Worm (Caenorhabditis elegans) whole organism, mixed stage, embryonic: ENCODE measurements around the gene nspg-11.

Experiments
- M03D4.4 ChIP-seq: sonication (generic microtip); optimal IDR thresholded peaks from 2 replicates; lab custom pipeline; 2017; ENCODE audit warnings: mild to moderate bottlenecking, missing genetic modification characterization, missing compliant biosample characterization
- blmp-1 ChIP-seq: fragments of 150-350 bp; optimal IDR thresholded peaks from 2 replicates; lab custom pipeline; 2014; ENCODE audit warnings: missing biosample characterization, missing genetic modification characterization
- ces-1 ChIP-seq: fragments of 150-350 bp; optimal IDR thresholded peaks from 2 replicates; lab custom pipeline; 2014; ENCODE audit warnings: missing biosample characterization, missing genetic modification reagents, missing genetic modification characterization
- elt-1 ChIP-seq: sonication (generic microtip); optimal IDR thresholded peaks from 2 replicates; lab custom pipeline; 2017; ENCODE audit warnings: missing genetic modification characterization, mild to moderate bottlenecking, missing compliant biosample characterization, antibody characterized with exemption, moderate library complexity, borderline replicate concordance; ENCODE audit not compliant: insufficient read depth
- elt-3 ChIP-seq: fragments of 150-350 bp; optimal IDR thresholded peaks from 2 replicates; lab custom pipeline; 2014; ENCODE audit warnings: missing biosample characterization, missing genetic modification characterization
- ham-2 ChIP-seq: fragments of 200-800 bp; sonication (Bioruptor generic); optimal IDR thresholded peaks from 2 replicates; lab custom pipeline; 2018; ENCODE audit warnings: mild to moderate bottlenecking, missing genetic modification characterization, missing compliant biosample characterization
- lsy-2 ChIP-seq: fragments of 150-350 bp; optimal IDR thresholded peaks from 2 replicates; lab custom pipeline; 2014; ENCODE audit warnings: missing biosample characterization, missing genetic modification characterization
- nhr-12 ChIP-seq: fragments of 150-350 bp; optimal IDR thresholded peaks from 2 replicates; lab custom pipeline; 2014; ENCODE audit warnings: missing biosample characterization, missing genetic modification characterization
- snpc-4 ChIP-seq: fragments of 150-350 bp; optimal IDR thresholded peaks from 2 replicates; lab custom pipeline; 2014; ENCODE audit warnings: missing biosample characterization, missing genetic modification characterization
- unc-39 ChIP-seq: fragments of 150-350 bp; optimal IDR thresholded peaks from 2 replicates; lab custom pipeline; 2014; ENCODE audit warnings: missing biosample characterization, missing genetic modification characterization
- unc-62 ChIP-seq: fragments of 150-350 bp; optimal IDR thresholded peaks from 2 replicates; lab custom pipeline; 2014; ENCODE audit warnings: missing biosample characterization, missing genetic modification reagents, missing genetic modification characterization

DNA sequence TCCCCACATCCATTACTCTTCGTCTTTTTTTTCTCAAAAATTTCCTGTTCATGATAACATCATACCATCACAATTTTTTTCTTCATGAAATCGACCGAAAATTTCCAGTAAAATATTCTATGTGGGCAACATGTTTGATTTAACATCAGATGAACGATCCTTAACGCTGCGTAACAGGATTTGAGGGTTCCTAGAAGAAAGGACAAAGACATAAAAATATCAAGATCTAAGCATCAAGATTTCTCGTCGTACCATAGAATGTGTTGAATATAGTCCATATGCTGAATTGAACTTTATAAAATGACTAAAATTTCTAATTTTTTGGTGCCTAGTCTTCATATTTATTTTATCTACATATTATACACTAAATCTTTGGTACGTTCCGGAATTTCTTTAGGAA lies 23.8 kb downstream of the nspg-11 start, which contains the start of gene F49C12.3:
- TF ChIP-seq elt-3 (tag; lab: Kevin White, UChicago) (no peak), ces-1 (no peak), nhr-12 (tag; lab: Kevin White, UChicago) (no peak), unc-62 (GFP tag; lab: Kevin White, UChicago) (no peak), blmp-1 (tag; lab: Kevin White, UChicago) (no peak), lsy-2 (tag; lab: Kevin White, UChicago) (no peak), elt-1 (tag; lab: Kevin White, UChicago) (no peak), snpc-4 (tag; lab: Kevin White, UChicago) (no peak), ham-2 (no peak), M03D4.4 (tag; lab: Kevin White, UChicago) (no peak), unc-39 (tag; lab: Kevin White, UChicago) (no peak)
